Worm (Caenorhabditis elegans): ENCODE results near the gene D2045.8.

- TF ChIP-seq skn-1 (tag; optimal IDR thresholded peaks at IDR 0.05) = no peak
- no peak for TF ChIP-seq snpc-4 (tag; optimal IDR thresholded peaks at IDR 0.05)
- no peak for TF ChIP-seq nhr-237 (tag; optimal IDR thresholded peaks at IDR 0.05)
- no peak for TF ChIP-seq nhr-11 (tag; optimal IDR thresholded peaks at IDR 0.05)
- TF ChIP-seq daf-12 (tag; optimal IDR thresholded peaks at IDR 0.05) = no peak
- no peak for TF ChIP-seq lin-39 (tag; optimal IDR thresholded peaks at IDR 0.05)
- no peak for TF ChIP-seq pha-4 (tag; optimal IDR thresholded peaks at IDR 0.05)
- no peak for TF ChIP-seq egl-27 (tag; optimal IDR thresholded peaks at IDR 0.05)
- TF ChIP-seq ceh-82 (tag; optimal IDR thresholded peaks at IDR 0.05) = no peak
- TF ChIP-seq ceh-9 (tag; optimal IDR thresholded peaks at IDR 0.05) = no peak
- no peak for TF ChIP-seq zag-1 (tag; optimal IDR thresholded peaks at IDR 0.05)
- no peak for TF ChIP-seq aly-2 (tag; optimal IDR thresholded peaks at IDR 0.05)
Measured at ce11 chrIII:10523025-10523424, 40.9 kb downstream of the D2045.8 start.

All from whole organism, L3 larva.